Fruit fly (Drosophila melanogaster): ENCODE measurements around the gene PNUTS.

The PNUTS gene

dm6 chr2L:847189-847987, 22.9 kb upstream of the PNUTS start (continued):
- TF ChIP-seq Chrac-16 (GFP tag; optimal IDR thresholded peaks at IDR 0.05) = no peak
- no peak for TF ChIP-seq CG8089 (GFP tag; optimal IDR thresholded peaks at IDR 0.05)
- TF ChIP-seq CG18262 (tag; optimal IDR thresholded peaks at IDR 0.05) = peak; percentile 55
- no peak for TF ChIP-seq Lpt (GFP tag; optimal IDR thresholded peaks at IDR 0.05)
- TF ChIP-seq phol (tag; optimal IDR thresholded peaks at IDR 0.05) = peak; percentile 22
- peak; percentile 47 for TF ChIP-seq Sox100B (GFP tag; optimal IDR thresholded peaks at IDR 0.05)
- TF ChIP-seq Drgx (GFP tag; IDR thresholded peaks at IDR 0.05) = 0 out of 2 replicates have a peak, but pooled peaks have one; percentile 24
- TF ChIP-seq CG17361 (GFP tag; IDR thresholded peaks at IDR 0.05) = peak; percentile 68; the same call in 2 of the 3 replicates
- TF ChIP-seq CG2678 (tag; optimal IDR thresholded peaks at IDR 0.05) = peak; percentile 36
- peak; percentile 5 for TF ChIP-seq kay (GFP tag; optimal IDR thresholded peaks at IDR 0.05)
- peak; percentile 4 for TF ChIP-seq CG10979 (tag; optimal IDR thresholded peaks at IDR 0.05)
- peak; percentile 13 for TF ChIP-seq CoRest (tag; optimal IDR thresholded peaks at IDR 0.05)
- 0 out of 2 replicates have a peak, but pooled peaks have one; percentile 12 for TF ChIP-seq Nf-YA (GFP tag; IDR thresholded peaks at IDR 0.05)
- TF ChIP-seq Sry-δ (GFP tag; optimal IDR thresholded peaks at IDR 0.05) = no peak
- TF ChIP-seq CG2712 (tag; optimal IDR thresholded peaks at IDR 0.05) = peak; percentile 26
- TF ChIP-seq ind (GFP tag; optimal IDR thresholded peaks at IDR 0.05) = peak; percentile 8
- TF ChIP-seq CG30403 (GFP tag; optimal IDR thresholded peaks at IDR 0.05) = peak; percentile 35
- TF ChIP-seq CG7839 (tag; optimal IDR thresholded peaks at IDR 0.05) = peak; percentile 12
- peak; percentile 10 for TF ChIP-seq grau (tag; optimal IDR thresholded peaks at IDR 0.05)
- TF ChIP-seq Nf-YB (GFP tag; optimal IDR thresholded peaks at IDR 0.05) = peak; percentile 4
- peak; percentile 1 for TF ChIP-seq CG6654 (GFP tag; optimal IDR thresholded peaks at IDR 0.05)
- peak; percentile 12 for TF ChIP-seq CG2120 (GFP tag; optimal IDR thresholded peaks at IDR 0.05)
- peak; percentile 62; the same call in 1 of the 2 replicates for TF ChIP-seq CG11696 (GFP tag; IDR thresholded peaks at IDR 0.05)
- 0 out of 2 replicates have a peak, but pooled peaks have one; percentile 26 for TF ChIP-seq Ptx1 (GFP tag; IDR thresholded peaks at IDR 0.05)
- peak; percentile 41 for TF ChIP-seq gem (tag; optimal IDR thresholded peaks at IDR 0.05)
- TF ChIP-seq Sox102F (GFP tag; optimal IDR thresholded peaks at IDR 0.05) = peak; percentile 7
- peak; percentile 32 for TF ChIP-seq CG9437 (GFP tag; optimal IDR thresholded peaks at IDR 0.05)
- peak; percentile 20 for TF ChIP-seq Ssrp (tag; optimal IDR thresholded peaks at IDR 0.05)
- TF ChIP-seq dpn (GFP tag; optimal IDR thresholded peaks at IDR 0.05) = peak in 1 of 2 experiments; percentile 13
- no peak for TF ChIP-seq CG17612 (GFP tag; IDR thresholded peaks at IDR 0.05)
- peak; percentile 19 for TF ChIP-seq CG8924 (tag; optimal IDR thresholded peaks at IDR 0.05)
- no peak for TF ChIP-seq chm (GFP tag; IDR thresholded peaks at IDR 0.05)
- TF ChIP-seq Oli (tag; optimal IDR thresholded peaks at IDR 0.05) = peak; percentile 53
- TF ChIP-seq lbe (GFP tag; optimal IDR thresholded peaks at IDR 0.05) = peak; percentile 15
- TF ChIP-seq knrl (GFP tag; IDR thresholded peaks at IDR 0.05; ENCODE audit: partially characterized antibody) = no peak
- peak; percentile 37 for TF ChIP-seq CG7556 (GFP tag; optimal IDR thresholded peaks at IDR 0.05)
- peak; percentile 11 for TF ChIP-seq CG12659 (GFP tag; optimal IDR thresholded peaks at IDR 0.05)
- TF ChIP-seq CG7745 (tag; optimal IDR thresholded peaks at IDR 0.05) = no peak
- peak; percentile 8 for TF ChIP-seq CG17359 (tag; optimal IDR thresholded peaks at IDR 0.05)
- no peak for TF ChIP-seq sima (GFP tag; optimal IDR thresholded peaks at IDR 0.05)
- no peak for TF ChIP-seq Tbp (GFP tag; optimal IDR thresholded peaks at IDR 0.05)
- peak in 1 of 2 experiments; percentile 25 for TF ChIP-seq Eip74EF (GFP tag; optimal IDR thresholded peaks at IDR 0.05)
- TF ChIP-seq bsh (GFP tag; optimal IDR thresholded peaks at IDR 0.05) = peak in 1 of 2 experiments; percentile 9
- TF ChIP-seq dmrt99B (tag; optimal IDR thresholded peaks at IDR 0.05) = peak; percentile 59
- no peak for TF ChIP-seq CG2202 (tag; optimal IDR thresholded peaks at IDR 0.05)
- TF ChIP-seq sens (GFP tag) = peak; percentile 85
- TF ChIP-seq nmo (GFP tag; optimal IDR thresholded peaks at IDR 0.05) = peak; percentile 38
- peak; percentile 2 for TF ChIP-seq lilli (GFP tag; optimal IDR thresholded peaks at IDR 0.05)

Measured in whole organism, embryonic.